Worm (Caenorhabditis elegans): ENCODE results near the gene F41G3.3.

DNA sequence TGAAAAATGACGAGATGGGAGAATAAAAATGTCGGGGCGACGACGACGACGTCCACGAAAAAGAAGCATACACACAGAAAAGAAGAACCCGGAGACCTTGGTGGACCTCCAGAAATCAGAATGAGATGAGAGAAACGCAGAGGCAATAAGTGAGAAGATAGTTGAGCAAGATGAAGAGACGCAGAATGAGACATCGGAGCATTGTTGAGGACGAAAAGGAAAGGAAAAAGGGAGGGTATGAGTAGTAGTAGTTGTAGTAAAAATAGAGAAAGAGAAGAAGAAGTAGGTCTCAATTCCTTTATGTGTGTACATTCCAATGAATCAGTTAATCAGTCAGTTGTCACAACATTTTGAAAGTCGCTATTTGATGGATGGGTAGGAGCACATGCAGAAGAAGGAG lies 27.0 kb upstream of the F41G3.3 start, which contains the start of gene T14B4.8:
- TF ChIP-seq aly-1 (tag; optimal IDR thresholded peaks at IDR 0.05) (no peak), ceh-13 (GFP tag; optimal IDR thresholded peaks at IDR 0.05) (no peak), ama-1 (optimal IDR thresholded peaks at IDR 0.05) (no peak), tra-4 (tag; optimal IDR thresholded peaks at IDR 0.05) (no peak), flt-1 (GFP tag; IDR thresholded peaks at IDR 0.05) (no peak), scrt-1 (GFP tag; IDR thresholded peaks at IDR 0.05) (no peak), tbx-37 (GFP tag; conservative IDR thresholded peaks at IDR 0.05) (no peak), hmg-4 (GFP tag; optimal IDR thresholded peaks at IDR 0.05) (no peak), hnd-1 (tag; optimal IDR thresholded peaks at IDR 0.05) (no peak), hmbx-1 (tag; optimal IDR thresholded peaks at IDR 0.05) (no peak), F13C5.2 (tag; optimal IDR thresholded peaks at IDR 0.05) (no peak), pes-1 (GFP tag; IDR thresholded peaks at IDR 0.05) (no peak), ceh-36 (tag; optimal IDR thresholded peaks at IDR 0.05) (no peak)

Data from whole organism, early embryonic.